Fruit fly (Drosophila melanogaster) S2 (cell line): ENCODE results near the gene CG6026.

ENCODE experiments used
- CG8478 ChIP-seq: fragments of >200 bp; optimal IDR thresholded peaks from 2 replicates; lab custom pipeline; 2018
- CTCF ChIP-seq, 2 experiments: fragments of >200 bp; optimal IDR thresholded peaks; 2 replicates each; lab custom pipeline; 2018

dm6 chr3R:19092367-19093126 lies 59.2 kb downstream of the CG6026 start:
- TF ChIP-seq CG8478 (no peak), CTCF (optimal IDR thresholded peaks at IDR 0.05; lab: Kevin White, UChicago) (no peak)
